Fruit fly (Drosophila melanogaster) whole organism, embryonic: ENCODE results near the gene CG3032.
A peak's percentile ranks its signal among the peaks of the same experiment; 100 is the strongest.

Source experiments
- Ada2b ChIP-seq: fragments of 200-800 bp; sonication (Bioruptor generic); IDR thresholded peaks from 2 replicates; pipeline ENCODE4 v1.3.6; 2022; ENCODE audit warnings: missing biosample characterization, missing genetic modification characterization
- CG10654 ChIP-seq: fragments of 200-800 bp; sonication (Bioruptor generic); optimal IDR thresholded peaks from 2 replicates; lab custom pipeline; 2016; ENCODE audit warnings: missing biosample characterization, missing genetic modification characterization
- CG11085 ChIP-seq: fragments of 200-800 bp; sonication (Bioruptor generic); IDR thresholded peaks from 2 replicates; pipeline ENCODE4 v1.3.6; 2022; ENCODE audit warnings: missing biosample characterization, missing genetic modification characterization
- CG11247 ChIP-seq: fragments of 200-800 bp; sonication (Bioruptor generic); IDR thresholded peaks from 2 replicates; pipeline ENCODE4 v1.3.6; 2022; ENCODE audit warnings: missing biosample characterization, missing genetic modification characterization
- CG11504 ChIP-seq: fragments of 200-800 bp; sonication (Bioruptor generic); optimal IDR thresholded peaks from 3 replicates; lab custom pipeline; 2019; ENCODE audit warnings: missing biosample characterization, mild to moderate bottlenecking, missing genetic modification characterization, moderate library complexity
- CG11695 ChIP-seq: fragments of 200-800 bp; sonication (Bioruptor generic); IDR thresholded peaks from 3 replicates; pipeline ENCODE4 v1.3.6; 2022; ENCODE audit warnings: missing biosample characterization, missing genetic modification characterization
- CG13287 ChIP-seq: fragments of 200-800 bp; sonication (Bioruptor generic); IDR thresholded peaks from 2 replicates; pipeline ENCODE4 v1.3.6; 2022; ENCODE audit warnings: missing biosample characterization, missing genetic modification characterization; ENCODE audit not compliant: partially characterized antibody
- CG15696 ChIP-seq: fragments of 200-800 bp; sonication (Bioruptor generic); optimal IDR thresholded peaks from 2 replicates; lab custom pipeline; 2019; ENCODE audit warnings: missing biosample characterization, mild to moderate bottlenecking, missing genetic modification characterization, moderate library complexity
- CG1603 ChIP-seq: fragments of 200-800 bp; sonication (Bioruptor generic); optimal IDR thresholded peaks from 2 replicates; lab custom pipeline; 2019; ENCODE audit warnings: missing biosample characterization, mild to moderate bottlenecking, missing genetic modification characterization, moderate library complexity
- CG17385 ChIP-seq: fragments of 200-800 bp; sonication (Bioruptor generic); optimal IDR thresholded peaks from 3 replicates; lab custom pipeline; 2018; ENCODE audit warnings: missing biosample characterization, mild to moderate bottlenecking, missing genetic modification characterization
- CG18599 ChIP-seq: fragments of 200-800 bp; sonication (Bioruptor generic); optimal IDR thresholded peaks from 3 replicates; lab custom pipeline; 2017; ENCODE audit warnings: missing biosample characterization, missing genetic modification characterization, mild to moderate bottlenecking, moderate library complexity, missing genetic modification reagents
- CG2875 ChIP-seq: fragments of 200-800 bp; sonication (Bioruptor generic); optimal IDR thresholded peaks from 2 replicates; lab custom pipeline; 2017; ENCODE audit warnings: missing biosample characterization, mild to moderate bottlenecking, missing genetic modification characterization, missing genetic modification reagents
- CG31365 ChIP-seq: fragments of 200-800 bp; sonication (Bioruptor generic); optimal IDR thresholded peaks from 2 replicates; lab custom pipeline; 2018; ENCODE audit warnings: missing biosample characterization, mild to moderate bottlenecking, missing genetic modification characterization
- CG6654 ChIP-seq: fragments of 200-800 bp; sonication (Bioruptor generic); optimal IDR thresholded peaks from 2 replicates; lab custom pipeline; 2017; ENCODE audit warnings: missing biosample characterization, mild to moderate bottlenecking, missing genetic modification characterization
- CG8089 ChIP-seq: fragments of 200-800 bp; sonication (Bioruptor generic); optimal IDR thresholded peaks from 3 replicates; lab custom pipeline; 2016; ENCODE audit warnings: missing biosample characterization, missing genetic modification characterization
- CG9727 ChIP-seq: fragments of 200-800 bp; sonication (Bioruptor generic); optimal IDR thresholded peaks from 3 replicates; lab custom pipeline; 2017; ENCODE audit warnings: missing biosample characterization, mild to moderate bottlenecking, missing genetic modification characterization
- Camta ChIP-seq: fragments of 200-800 bp; sonication (Bioruptor generic); optimal IDR thresholded peaks from 2 replicates; lab custom pipeline; 2016; ENCODE audit warnings: missing biosample characterization, missing genetic modification characterization
- Doc3 ChIP-seq: fragments of 200-800 bp; sonication (Bioruptor generic); IDR thresholded peaks from 3 replicates; pipeline ENCODE4 v1.3.6; 2022; ENCODE audit warnings: missing biosample characterization, missing genetic modification characterization; ENCODE audit not compliant: partially characterized antibody
- Drgx ChIP-seq: fragments of 200-800 bp; sonication (Bioruptor generic); IDR thresholded peaks from 2 replicates; pipeline ENCODE4 v1.3.6; 2022; ENCODE audit warnings: missing biosample characterization, missing genetic modification characterization
- H2.0 ChIP-seq: fragments of 200-800 bp; sonication (Bioruptor generic); IDR thresholded peaks from 2 replicates; pipeline ENCODE4 v1.3.6; 2022; ENCODE audit warnings: missing biosample characterization, missing genetic modification characterization
- HLH54F ChIP-seq: fragments of 200-800 bp; sonication (Bioruptor generic); optimal IDR thresholded peaks from 3 replicates; lab custom pipeline; 2016; ENCODE audit warnings: missing biosample characterization, missing genetic modification characterization
- Hsf ChIP-seq: fragments of 200-800 bp; sonication (Bioruptor generic); optimal IDR thresholded peaks from 3 replicates; lab custom pipeline; 2016; ENCODE audit warnings: missing biosample characterization, missing genetic modification characterization
- NK7.1 ChIP-seq: fragments of 200-800 bp; sonication (Bioruptor generic); optimal IDR thresholded peaks from 3 replicates; lab custom pipeline; 2016; ENCODE audit warnings: missing biosample characterization, missing genetic modification characterization
- Neu2 ChIP-seq: fragments of 200-800 bp; sonication (Bioruptor generic); optimal IDR thresholded peaks from 3 replicates; lab custom pipeline; 2016; ENCODE audit warnings: missing biosample characterization, missing genetic modification characterization, borderline replicate concordance
- Poxn ChIP-seq: fragments of 200-800 bp; sonication (Bioruptor generic); IDR thresholded peaks from 2 replicates; pipeline ENCODE4 v1.3.6; 2022; ENCODE audit warnings: missing biosample characterization, missing genetic modification characterization
- bcd ChIP-seq: fragments of 200-800 bp; sonication (Bioruptor generic); optimal IDR thresholded peaks from 2 replicates; lab custom pipeline; 2017; ENCODE audit warnings: missing biosample characterization, mild to moderate bottlenecking, missing genetic modification characterization
- bsh ChIP-seq, 2 experiments: fragments of 200-800 bp; sonication (Bioruptor generic); optimal IDR thresholded peaks; 2 replicates each; lab custom pipeline; 2017 to 2018; ENCODE audit warnings: mild to moderate bottlenecking in 2 of 2, missing biosample characterization in 2 of 2, missing genetic modification characterization in 2 of 2, moderate library complexity in 1 of 2
- cad ChIP-seq: fragments of >200 bp; optimal IDR thresholded peaks from 2 replicates; lab custom pipeline; 2017; ENCODE audit warnings: missing biosample characterization, missing genetic modification characterization
- cas ChIP-seq: fragments of 200-800 bp; sonication (Bioruptor generic); IDR thresholded peaks from 2 replicates; pipeline ENCODE4 v1.3.6; 2022; ENCODE audit warnings: missing biosample characterization, missing genetic modification characterization
- cato ChIP-seq: fragments of 200-800 bp; sonication (Bioruptor generic); optimal IDR thresholded peaks from 2 replicates; lab custom pipeline; 2016; ENCODE audit warnings: missing biosample characterization, missing genetic modification characterization, borderline replicate concordance
- caup ChIP-seq: fragments of 200-800 bp; sonication (Bioruptor generic); optimal IDR thresholded peaks from 3 replicates; lab custom pipeline; 2017; ENCODE audit warnings: missing biosample characterization, mild to moderate bottlenecking, missing genetic modification characterization, moderate library complexity; ENCODE audit not compliant: severe bottlenecking
- chm ChIP-seq: fragments of 200-800 bp; sonication (Bioruptor generic); IDR thresholded peaks from 2 replicates; pipeline ENCODE4 v1.3.6; 2022; ENCODE audit warnings: missing biosample characterization, missing genetic modification characterization
- ci ChIP-seq: fragments of 200-800 bp; sonication (Bioruptor generic); IDR thresholded peaks from 3 replicates; pipeline ENCODE4 v1.3.6; 2022; ENCODE audit warnings: missing biosample characterization, missing genetic modification characterization
- grau ChIP-seq: fragments of 200-800 bp; optimal IDR thresholded peaks from 3 replicates; lab custom pipeline; 2019; ENCODE audit warnings: missing biosample characterization, mild to moderate bottlenecking, missing genetic modification characterization, moderate library complexity
- gro ChIP-seq: fragments of 200-800 bp; sonication (Bioruptor generic); optimal IDR thresholded peaks from 2 replicates; lab custom pipeline; 2016; ENCODE audit warnings: missing biosample characterization, missing genetic modification characterization
- ham ChIP-seq: fragments of 200-800 bp; sonication (Bioruptor generic); IDR thresholded peaks from 2 replicates; pipeline ENCODE4 v1.3.6; 2022; ENCODE audit warnings: missing biosample characterization, missing genetic modification characterization
- her ChIP-seq: fragments of 200-800 bp; sonication (Bioruptor generic); optimal IDR thresholded peaks from 2 replicates; lab custom pipeline; 2016; ENCODE audit warnings: missing biosample characterization, missing genetic modification characterization
- klu ChIP-seq: fragments of 200-800 bp; sonication (Bioruptor generic); IDR thresholded peaks from 2 replicates; pipeline ENCODE4 v1.3.6; 2022; ENCODE audit warnings: missing biosample characterization, missing genetic modification characterization
- lilli ChIP-seq: fragments of 200-800 bp; sonication (Bioruptor generic); optimal IDR thresholded peaks from 3 replicates; lab custom pipeline; 2016; ENCODE audit warnings: missing biosample characterization, missing genetic modification characterization
- mirr ChIP-seq: fragments of 200-800 bp; sonication (Bioruptor generic); optimal IDR thresholded peaks from 3 replicates; lab custom pipeline; 2018; ENCODE audit warnings: missing biosample characterization, mild to moderate bottlenecking, missing genetic modification characterization
- nom ChIP-seq: fragments of 200-800 bp; sonication (Bioruptor generic); optimal IDR thresholded peaks from 2 replicates; lab custom pipeline; 2017; ENCODE audit warnings: missing biosample characterization, missing genetic modification characterization, mild to moderate bottlenecking, moderate library complexity, missing genetic modification reagents
- otp ChIP-seq: fragments of 200-800 bp; sonication (Bioruptor generic); IDR thresholded peaks from 3 replicates; pipeline ENCODE4, ENCODE4 v1.3.6; 2022; ENCODE audit warnings: missing biosample characterization, missing genetic modification characterization
- peb ChIP-seq: fragments of 200-800 bp; sonication (Bioruptor generic); IDR thresholded peaks from 2 replicates; pipeline ENCODE4 v1.3.6; 2022; ENCODE audit warnings: missing biosample characterization, missing genetic modification characterization
- pros ChIP-seq: fragments of 200-800 bp; sonication (Bioruptor generic); optimal IDR thresholded peaks from 3 replicates; lab custom pipeline; 2019; ENCODE audit warnings: missing biosample characterization, mild to moderate bottlenecking, missing genetic modification characterization, moderate library complexity
- sens ChIP-seq: fragments of 200-800 bp; sonication (Bioruptor generic); peaks from one replicate; lab custom pipeline; 2016; ENCODE audit warnings: missing biosample characterization, missing genetic modification characterization
- tll ChIP-seq, 2 experiments: fragments of 200-800 bp in 1 of 2; fragments of >200 bp in 1 of 2; sonication (Bioruptor generic) in 1 of 2; optimal IDR thresholded peaks; 2 replicates each; lab custom pipeline; 2017 to 2019; ENCODE audit warnings: missing biosample characterization in 2 of 2, missing genetic modification characterization in 2 of 2, mild to moderate bottlenecking in 1 of 2, moderate library complexity in 1 of 2
- unpg ChIP-seq: fragments of 200-800 bp; sonication (Bioruptor generic); optimal IDR thresholded peaks from 3 replicates; lab custom pipeline; 2018; ENCODE audit warnings: missing biosample characterization, mild to moderate bottlenecking, missing genetic modification characterization, moderate library complexity
- usp ChIP-seq: fragments of >200 bp; optimal IDR thresholded peaks from 2 replicates; lab custom pipeline; 2017; ENCODE audit warnings: missing biosample characterization, missing genetic modification characterization
- zen ChIP-seq: fragments of 200-800 bp; sonication (Bioruptor generic); optimal IDR thresholded peaks from 3 replicates; lab custom pipeline; 2018; ENCODE audit warnings: missing biosample characterization, mild to moderate bottlenecking, missing genetic modification characterization, moderate library complexity

CG3032 gene

dm6 chrX:7014931-7015428 is 1.3 kb upstream of the CG3032 start (continued):
- TF ChIP-seq CG18599 (GFP tag; lab: Kevin White, UChicago) (peak; percentile 47), CG10654 (GFP tag; lab: Kevin White, UChicago) (no peak), chm (GFP tag; lab: Robert Waterston, UW) (0 out of 2 replicates have a peak, but pooled peaks have one; percentile 19), CG6654 (GFP tag; lab: Kevin White, UChicago) (no peak), Drgx (GFP tag; lab: Robert Waterston, UW) (peak; percentile 40), Doc3 (GFP tag; lab: Robert Waterston, UW) (peak; percentile 42; the same call in 1 of the 3 replicates), otp (GFP tag; lab: Robert Waterston, UW) (no peak), CG1603 (tag; lab: Kevin White, UChicago) (peak; percentile 59), CG11247 (GFP tag; lab: Robert Waterston, UW) (peak; percentile 44; the same call in 1 of the 2 replicates), CG13287 (peak; percentile 84), cas (GFP tag; lab: Robert Waterston, UW) (no peak), pros (GFP tag; lab: Kevin White, UChicago) (no peak), sens (peak; percentile 93), CG11504 (tag; lab: Kevin White, UChicago) (peak; percentile 61), gro (GFP tag; lab: Kevin White, UChicago) (peak; percentile 89), bsh (GFP tag; optimal IDR thresholded peaks at IDR 0.05; lab: Kevin White, UChicago) (peak in 1 of 2 experiments; percentile 36), Poxn (GFP tag; lab: Robert Waterston, UW) (no peak), bcd (GFP tag; lab: Kevin White, UChicago) (peak; percentile 15), unpg (GFP tag; lab: Kevin White, UChicago) (peak; percentile 30), zen (no peak), Hsf (GFP tag; lab: Kevin White, UChicago) (peak; percentile 55), NK7.1 (GFP tag; lab: Kevin White, UChicago) (peak; percentile 17), cato (no peak), nom (no peak), CG8089 (GFP tag; lab: Kevin White, UChicago) (no peak), H2.0 (peak; percentile 25; the same call in 1 of the 2 replicates), ham (GFP tag; lab: Robert Waterston, UW) (no peak), Camta (GFP tag; lab: Kevin White, UChicago) (peak; percentile 62), tll (GFP tag; optimal IDR thresholded peaks at IDR 0.05; lab: Kevin White, UChicago) (no peak), ci (peak; percentile 71)

dm6 chrX:7011063-7011743 is 2.5 kb downstream of the CG3032 start, which contains the start of the genes cm, sloth1 and sloth2:
cm (minus strand) TSS chrX:7011145.
sloth1 (plus strand) TSS chrX:7011357.
sloth2 (plus strand) TSS chrX:7011357.
- TF ChIP-seq CG2875 (peak; percentile 67), klu (GFP tag; lab: Robert Waterston, UW) (peak; percentile 74), her (GFP tag; lab: Kevin White, UChicago) (peak; percentile 63), usp (GFP tag; lab: Kevin White, UChicago) (no peak), CG11085 (GFP tag; lab: Robert Waterston, UW) (peak; percentile 83), caup (GFP tag; lab: Kevin White, UChicago) (peak; percentile 75), CG11695 (peak; percentile 71; the same call in 1 of the 3 replicates), CG17385 (GFP tag; lab: Kevin White, UChicago) (peak; percentile 70), CG9727 (GFP tag; lab: Kevin White, UChicago) (peak; percentile 81), lilli (peak; percentile 92), cato (peak; percentile 74), peb (peak; percentile 80), HLH54F (GFP tag; lab: Kevin White, UChicago) (peak; percentile 89), cad (GFP tag; lab: Kevin White, UChicago) (no peak), mirr (GFP tag; lab: Kevin White, UChicago) (peak; percentile 71), Neu2 (peak; percentile 35), grau (peak; percentile 86), CG31365 (tag; lab: Kevin White, UChicago) (peak; percentile 33), CG15696 (tag; lab: Kevin White, UChicago) (peak; percentile 87), Ada2b (GFP tag; lab: Robert Waterston, UW) (peak; percentile 86)
